Worm (Caenorhabditis elegans): Measurements from ENCODE around the gene msp-32.

ce11 chrII:4945695-4946094 lies 47.1 kb downstream of the msp-32 start, which contains the start of the genes gldi-11 and ZK546.2:
- no peak for TF ChIP-seq unc-62 (GFP tag; optimal IDR thresholded peaks at IDR 0.05)
- no peak for TF ChIP-seq pha-4 (tag; optimal IDR thresholded peaks at IDR 0.05)
- no peak for TF ChIP-seq Y95B8A.8 (GFP tag; IDR thresholded peaks at IDR 0.05)
- TF ChIP-seq ztf-6 (GFP tag; IDR thresholded peaks at IDR 0.05): no peak
- no peak for TF ChIP-seq Y56A3A.18 (GFP tag; IDR thresholded peaks at IDR 0.05)
- TF ChIP-seq F22D6.2 (tag; optimal IDR thresholded peaks at IDR 0.05): no peak
- no peak for TF ChIP-seq nhr-27 (tag; optimal IDR thresholded peaks at IDR 0.05)
- no peak for TF ChIP-seq gei-17 (GFP tag; optimal IDR thresholded peaks at IDR 0.05)
- TF ChIP-seq sdz-38 (tag; optimal IDR thresholded peaks at IDR 0.05): no peak
- TF ChIP-seq ztf-18 (tag; optimal IDR thresholded peaks at IDR 0.05): no peak
- TF ChIP-seq ekl-4 (GFP tag; IDR thresholded peaks at IDR 0.05): no peak
- no peak for TF ChIP-seq lir-1 (GFP tag; conservative IDR thresholded peaks at IDR 0.05)
- no peak for TF ChIP-seq let-526 (GFP tag; IDR thresholded peaks at IDR 0.05)
- no peak for TF ChIP-seq Y79H2A.3 (GFP tag; conservative IDR thresholded peaks at IDR 0.05)
